Fruit fly (Drosophila melanogaster) Kc167 (cell line): ENCODE results near the gene gig.

Experiments
- h ChIP-seq: fragments of >200 bp; optimal IDR thresholded peaks from 3 replicates; lab custom pipeline; 2018; ENCODE audit warnings: missing external identifiers
- psq ChIP-seq: fragments of >200 bp; optimal IDR thresholded peaks from 2 replicates; lab custom pipeline; 2017; ENCODE audit warnings: missing external identifiers

- TF ChIP-seq psq (lab: Kevin White, UChicago) (no peak), h (lab: Kevin White, UChicago) (no peak)
These were observed 5.9 kb upstream of the gig start for dm6 chr3L:20123038-20123437.
